Fruit fly (Drosophila melanogaster): ENCODE data around the gene TkR99D.

The TkR99D gene

dm6 chr3R:29983073-29983544, 13.9 kb upstream of the TkR99D start, which contains the start of gene CG7896 (continued):
- TF ChIP-seq C15 (GFP tag; IDR thresholded peaks at IDR 0.05) (no peak), CG9817 (tag; optimal IDR thresholded peaks at IDR 0.05) (peak; percentile 50), nerfin-2 (GFP tag; IDR thresholded peaks at IDR 0.05; ENCODE audit: partially characterized antibody) (no peak), org-1 (GFP tag; optimal IDR thresholded peaks at IDR 0.05) (peak; percentile 63), CG12071 (GFP tag; optimal IDR thresholded peaks at IDR 0.05) (peak; percentile 27), CG16863 (GFP tag; optimal IDR thresholded peaks at IDR 0.05) (no peak), sqz (GFP tag; optimal IDR thresholded peaks at IDR 0.05) (peak; percentile 37), trh (GFP tag; optimal IDR thresholded peaks at IDR 0.05) (no peak), mam (GFP tag; optimal IDR thresholded peaks at IDR 0.05) (no peak), nerfin-1 (tag; optimal IDR thresholded peaks at IDR 0.05) (peak; percentile 45), Atf-2 (GFP tag; optimal IDR thresholded peaks at IDR 0.05) (no peak), CG6813 (GFP tag; optimal IDR thresholded peaks at IDR 0.05) (peak; percentile 48), CG10565 (GFP tag; optimal IDR thresholded peaks at IDR 0.05) (no peak), phol (tag; optimal IDR thresholded peaks at IDR 0.05) (peak; percentile 63), gro (GFP tag; optimal IDR thresholded peaks at IDR 0.05) (no peak), Neu2 (GFP tag; optimal IDR thresholded peaks at IDR 0.05; ENCODE audit: borderline replicate concordance) (no peak), Aef1 (GFP tag; IDR thresholded peaks at IDR 0.05) (peak; percentile 82), disco-r (GFP tag; optimal IDR thresholded peaks at IDR 0.05) (no peak), ato (GFP tag; IDR thresholded peaks at IDR 0.05; ENCODE audit: partially characterized antibody) (no peak), crc (GFP tag; optimal IDR thresholded peaks at IDR 0.05) (no peak), CG7786 (GFP tag; optimal IDR thresholded peaks at IDR 0.05) (no peak), cg (GFP tag; optimal IDR thresholded peaks at IDR 0.05) (no peak), gt (GFP tag; IDR thresholded peaks at IDR 0.05) (peak; percentile 34; the same call in 1 of the 2 replicates), repo (GFP tag; optimal IDR thresholded peaks at IDR 0.05) (no peak), cwo (GFP tag; optimal IDR thresholded peaks at IDR 0.05) (peak; percentile 60), grau (tag; optimal IDR thresholded peaks at IDR 0.05) (peak; percentile 69), dmrt11E (tag; optimal IDR thresholded peaks at IDR 0.05) (peak; percentile 52), CG12744 (GFP tag; optimal IDR thresholded peaks at IDR 0.05) (no peak), Deaf1 (tag; optimal IDR thresholded peaks at IDR 0.05) (peak; percentile 71), Adf1 (GFP tag; IDR thresholded peaks at IDR 0.05) (peak; percentile 31; the same call in 1 of the 2 replicates), abd-A (tag; optimal IDR thresholded peaks at IDR 0.05) (no peak), CG13424 (tag; optimal IDR thresholded peaks at IDR 0.05) (peak; percentile 80), fd3F (GFP tag; optimal IDR thresholded peaks at IDR 0.05) (peak; percentile 41), CG34376 (GFP tag; optimal IDR thresholded peaks at IDR 0.05) (peak; percentile 21), mld (GFP tag; IDR thresholded peaks at IDR 0.05; ENCODE audit: partially characterized antibody) (no peak), CG11504 (tag; optimal IDR thresholded peaks at IDR 0.05) (no peak), NK7.1 (GFP tag; optimal IDR thresholded peaks at IDR 0.05) (no peak), Spps (tag; optimal IDR thresholded peaks at IDR 0.05) (peak; percentile 10), CG11695 (GFP tag; IDR thresholded peaks at IDR 0.05) (peak; percentile 83), croc (GFP tag; conservative IDR thresholded peaks at IDR 0.05) (peak; percentile 76), Meics (GFP tag; optimal IDR thresholded peaks at IDR 0.05) (peak; percentile 69), ase (GFP tag; IDR thresholded peaks at IDR 0.05) (peak; percentile 53; the same call in 1 of the 3 replicates), CG9932 (GFP tag; IDR thresholded peaks at IDR 0.05) (peak; percentile 83), slou (GFP tag; optimal IDR thresholded peaks at IDR 0.05) (peak; percentile 62), CG18011 (GFP tag; optimal IDR thresholded peaks at IDR 0.05) (no peak), CG4424 (GFP tag; optimal IDR thresholded peaks at IDR 0.05) (peak; percentile 69), lbe (GFP tag; optimal IDR thresholded peaks at IDR 0.05) (peak; percentile 87), ERR (GFP tag; optimal IDR thresholded peaks at IDR 0.05) (no peak), CG33213 (GFP tag; optimal IDR thresholded peaks at IDR 0.05) (no peak), bbx (GFP tag; IDR thresholded peaks at IDR 0.05; ENCODE audit: partially characterized antibody) (0 out of 2 replicates have a peak, but pooled peaks have one; percentile 30)
